Worm (Caenorhabditis elegans) whole organism, L2 larva: ENCODE measurements around the gene F09G2.1.

Experiments
- C34F6.9 ChIP-seq: fragments of 150-350 bp; optimal IDR thresholded peaks from 2 replicates; lab custom pipeline; 2014; ENCODE audit warnings: missing biosample characterization, missing genetic modification characterization
- F13H6.1 ChIP-seq: sonication (generic microtip); optimal IDR thresholded peaks from 2 replicates; lab custom pipeline; 2016; ENCODE audit warnings: missing genetic modification characterization, missing compliant biosample characterization
- R02D3.7 ChIP-seq: fragments of 150-350 bp; optimal IDR thresholded peaks from 2 replicates; lab custom pipeline; 2014; ENCODE audit warnings: missing biosample characterization, missing genetic modification characterization
- Y55F3AM.14 ChIP-seq: fragments of 200-800 bp; sonication (Bioruptor generic); optimal IDR thresholded peaks from 2 replicates; lab custom pipeline; 2018; ENCODE audit warnings: mild to moderate bottlenecking, missing genetic modification characterization, missing compliant biosample characterization
- ZK546.5 ChIP-seq: sonication (generic microtip); optimal IDR thresholded peaks from 2 replicates; lab custom pipeline; 2017; ENCODE audit warnings: missing biosample characterization, missing genetic modification characterization
- alr-1 ChIP-seq: fragments of 150-350 bp; optimal IDR thresholded peaks from 2 replicates; lab custom pipeline; 2014; ENCODE audit warnings: missing biosample characterization, missing genetic modification characterization
- aly-2 ChIP-seq: fragments of 150-350 bp; optimal IDR thresholded peaks from 2 replicates; lab custom pipeline; 2014; ENCODE audit warnings: missing biosample characterization, missing genetic modification characterization
- ama-1 ChIP-seq: fragments of 150-350 bp; optimal IDR thresholded peaks from 2 replicates; lab custom pipeline; 2018; ENCODE audit warnings: inconsistent platforms
- blmp-1 ChIP-seq: sonication (generic microtip); optimal IDR thresholded peaks from 2 replicates; lab custom pipeline; 2017; ENCODE audit warnings: missing genetic modification characterization, mild to moderate bottlenecking, missing compliant biosample characterization, antibody characterized with exemption, moderate library complexity; ENCODE audit not compliant: insufficient read depth
- ceh-16 ChIP-seq: fragments of 150-350 bp; optimal IDR thresholded peaks from 2 replicates; lab custom pipeline; 2014; ENCODE audit warnings: missing biosample characterization, missing genetic modification characterization
- ceh-82 ChIP-seq: fragments of 150-350 bp; optimal IDR thresholded peaks from 2 replicates; lab custom pipeline; 2014; ENCODE audit warnings: missing biosample characterization, missing genetic modification characterization
- crh-2 ChIP-seq: sonication (generic microtip); optimal IDR thresholded peaks from 2 replicates; lab custom pipeline; 2017; ENCODE audit warnings: missing biosample characterization, missing genetic modification characterization
- dmd-4 ChIP-seq: sonication (generic microtip); optimal IDR thresholded peaks from 2 replicates; lab custom pipeline; 2017; ENCODE audit warnings: missing biosample characterization, missing genetic modification characterization
- egl-27 ChIP-seq: sonication (generic microtip); optimal IDR thresholded peaks from 3 replicates; lab custom pipeline; 2017; ENCODE audit warnings: missing biosample characterization, missing genetic modification reagents, missing genetic modification characterization
- elt-1 ChIP-seq: fragments of 150-350 bp; optimal IDR thresholded peaks from 2 replicates; lab custom pipeline; 2014; ENCODE audit warnings: missing biosample characterization, missing genetic modification characterization
- elt-3 ChIP-seq: sonication (generic microtip); optimal IDR thresholded peaks from 2 replicates; lab custom pipeline; 2017; ENCODE audit warnings: missing biosample characterization, missing genetic modification characterization
- fos-1 ChIP-seq: fragments of 150-350 bp; optimal IDR thresholded peaks from 2 replicates; lab custom pipeline; 2014; ENCODE audit warnings: missing biosample characterization, missing genetic modification characterization
- gmeb-1 ChIP-seq: fragments of 150-350 bp; optimal IDR thresholded peaks from 2 replicates; lab custom pipeline; 2014; ENCODE audit warnings: missing biosample characterization, missing genetic modification characterization
- lin-11 ChIP-seq: fragments of 150-350 bp; sonication (generic microtip); optimal IDR thresholded peaks from 2 replicates; lab custom pipeline; 2014; ENCODE audit warnings: missing biosample characterization, missing genetic modification characterization, inconsistent platforms, mixed read lengths
- lin-13 ChIP-seq: fragments of 150-350 bp; optimal IDR thresholded peaks from 2 replicates; lab custom pipeline; 2014; ENCODE audit warnings: missing biosample characterization, missing genetic modification reagents, missing genetic modification characterization
- lsy-2 ChIP-seq, 2 experiments: fragments of 150-350 bp in 1 of 2; sonication (generic microtip) in 1 of 2; optimal IDR thresholded peaks; 2 replicates each; lab custom pipeline; 2014 to 2017; ENCODE audit warnings: missing biosample characterization in 2 of 2, missing genetic modification characterization in 2 of 2
- mab-5 ChIP-seq: fragments of 150-350 bp; optimal IDR thresholded peaks from 2 replicates; lab custom pipeline; 2014; ENCODE audit warnings: missing biosample characterization, missing genetic modification characterization
- mbf-1 ChIP-seq: sonication (generic microtip); optimal IDR thresholded peaks from 2 replicates; lab custom pipeline; 2017; ENCODE audit warnings: missing biosample characterization, missing genetic modification characterization
- mdl-1 ChIP-seq, 2 experiments: fragments of 150-350 bp in 1 of 2; sonication (generic microtip) in 1 of 2; optimal IDR thresholded peaks; 2 replicates each; lab custom pipeline; 2017; ENCODE audit warnings: missing biosample characterization in 2 of 2, missing genetic modification characterization in 2 of 2
- nhr-10 ChIP-seq: sonication (generic microtip); optimal IDR thresholded peaks from 2 replicates; lab custom pipeline; 2017; ENCODE audit warnings: missing biosample characterization, missing genetic modification characterization
- nhr-11 ChIP-seq: fragments of 150-350 bp; optimal IDR thresholded peaks from 2 replicates; lab custom pipeline; 2014; ENCODE audit warnings: missing biosample characterization, missing genetic modification characterization
- nhr-12 ChIP-seq: fragments of 150-350 bp; optimal IDR thresholded peaks from 2 replicates; lab custom pipeline; 2014; ENCODE audit warnings: missing biosample characterization, missing genetic modification characterization
- nhr-129 ChIP-seq: fragments of 150-350 bp; optimal IDR thresholded peaks from 2 replicates; lab custom pipeline; 2014; ENCODE audit warnings: missing biosample characterization, missing genetic modification characterization
- nhr-21 ChIP-seq: fragments of 150-350 bp; optimal IDR thresholded peaks from 2 replicates; lab custom pipeline; 2014; ENCODE audit warnings: missing biosample characterization, missing genetic modification characterization
- nhr-23 ChIP-seq: fragments of 150-350 bp; optimal IDR thresholded peaks from 2 replicates; lab custom pipeline; 2014; ENCODE audit warnings: missing biosample characterization, missing genetic modification reagents, missing genetic modification characterization
- nhr-237 ChIP-seq: fragments of 150-350 bp; optimal IDR thresholded peaks from 2 replicates; lab custom pipeline; 2014; ENCODE audit warnings: missing biosample characterization, missing genetic modification characterization
- nhr-25 ChIP-seq: fragments of 150-350 bp; sonication (generic microtip); optimal IDR thresholded peaks from 3 replicates; lab custom pipeline; 2014; ENCODE audit warnings: missing biosample characterization, missing genetic modification characterization
- nhr-6 ChIP-seq: fragments of 150-350 bp; optimal IDR thresholded peaks from 2 replicates; lab custom pipeline; 2014; ENCODE audit warnings: missing biosample characterization, missing genetic modification characterization
- nhr-77 ChIP-seq: fragments of 150-350 bp; optimal IDR thresholded peaks from 2 replicates; lab custom pipeline; 2014; ENCODE audit warnings: missing biosample characterization, missing genetic modification characterization
- peb-1 ChIP-seq: fragments of 150-350 bp; optimal IDR thresholded peaks from 2 replicates; lab custom pipeline; 2014; ENCODE audit warnings: missing biosample characterization, missing genetic modification characterization
- sem-4 ChIP-seq: fragments of 150-350 bp; optimal IDR thresholded peaks from 2 replicates; lab custom pipeline; 2014; ENCODE audit warnings: missing biosample characterization, missing genetic modification reagents, missing genetic modification characterization
- sma-3 ChIP-seq: sonication (generic microtip); optimal IDR thresholded peaks from 2 replicates; lab custom pipeline; 2016; ENCODE audit warnings: missing genetic modification reagents, missing genetic modification characterization, missing compliant biosample characterization
- sma-9 ChIP-seq, 2 experiments: fragments of 150-350 bp in 1 of 2; sonication (generic microtip) in 1 of 2; optimal IDR thresholded peaks; 2 replicates each; lab custom pipeline; 2014 to 2016; ENCODE audit warnings: missing genetic modification characterization in 2 of 2, mild to moderate bottlenecking in 1 of 2, missing biosample characterization in 1 of 2, missing compliant biosample characterization in 1 of 2, missing genetic modification reagents in 1 of 2, moderate library complexity in 1 of 2
- snpc-4 ChIP-seq: fragments of 150-350 bp; optimal IDR thresholded peaks from 2 replicates; lab custom pipeline; 2014; ENCODE audit warnings: missing biosample characterization, missing genetic modification characterization
- unc-39 ChIP-seq: fragments of 150-350 bp; optimal IDR thresholded peaks from 2 replicates; lab custom pipeline; 2014; ENCODE audit warnings: missing biosample characterization, missing genetic modification characterization
- unc-55 ChIP-seq: fragments of 150-350 bp; sonication (generic microtip); optimal IDR thresholded peaks from 3 replicates; lab custom pipeline; 2014; ENCODE audit warnings: missing biosample characterization, missing genetic modification reagents, missing genetic modification characterization
- unc-62 ChIP-seq: fragments of 150-350 bp; optimal IDR thresholded peaks from 2 replicates; lab custom pipeline; 2014; ENCODE audit warnings: missing biosample characterization, missing genetic modification reagents, missing genetic modification characterization
- zag-1 ChIP-seq: fragments of 150-350 bp; optimal IDR thresholded peaks from 2 replicates; lab custom pipeline; 2014; ENCODE audit warnings: missing biosample characterization, missing genetic modification characterization
- ztf-1 ChIP-seq: fragments of 200-800 bp; sonication (Bioruptor generic); conservative IDR thresholded peaks from 2 replicates; pipeline ENCODE4 v1.3.6; 2022; ENCODE audit warnings: missing genetic modification characterization, missing compliant biosample characterization
- ztf-11 ChIP-seq: sonication (generic microtip); optimal IDR thresholded peaks from 2 replicates; lab custom pipeline; 2017; ENCODE audit warnings: missing biosample characterization, missing genetic modification characterization
- ztf-4 ChIP-seq: fragments of 150-350 bp; optimal IDR thresholded peaks from 2 replicates; lab custom pipeline; 2014; ENCODE audit warnings: missing biosample characterization, missing genetic modification characterization

Gene F09G2.1

DNA sequence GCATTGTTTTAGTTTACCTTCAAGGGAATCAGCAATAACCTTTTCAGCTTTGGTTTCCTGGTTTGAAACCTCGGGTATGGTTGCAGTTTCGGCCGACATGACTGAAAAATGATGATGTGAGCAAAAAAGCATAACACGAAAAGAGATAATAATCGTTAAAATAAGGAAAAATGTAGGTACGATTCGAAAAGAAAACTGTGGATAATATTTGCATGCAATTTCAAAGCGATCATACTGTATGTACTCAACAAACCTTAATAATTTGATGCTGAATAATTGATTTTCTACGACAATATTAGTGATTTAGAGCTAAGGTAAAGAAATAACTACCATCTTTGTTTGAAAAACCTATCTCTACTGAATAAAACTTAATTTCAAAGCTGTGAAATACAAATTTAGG, 4.0 kb upstream of the F09G2.1 start, which contains the start of gene attf-2:
Gene attf-2 (minus strand): TSS at position 101 of the 400 bp plus-strand sequence.
- TF ChIP-seq sma-3 (GFP tag; lab: Kevin White, UChicago), result no peak
- TF ChIP-seq elt-3, result no peak
- no peak for TF ChIP-seq nhr-23 (tag; lab: Kevin White, UChicago)
- no peak for TF ChIP-seq nhr-237
- no peak for TF ChIP-seq snpc-4 (tag; lab: Kevin White, UChicago)
- no peak for TF ChIP-seq dmd-4 (tag; lab: Kevin White, UChicago)
- no peak for TF ChIP-seq unc-62 (GFP tag; lab: Kevin White, UChicago)

DNA sequence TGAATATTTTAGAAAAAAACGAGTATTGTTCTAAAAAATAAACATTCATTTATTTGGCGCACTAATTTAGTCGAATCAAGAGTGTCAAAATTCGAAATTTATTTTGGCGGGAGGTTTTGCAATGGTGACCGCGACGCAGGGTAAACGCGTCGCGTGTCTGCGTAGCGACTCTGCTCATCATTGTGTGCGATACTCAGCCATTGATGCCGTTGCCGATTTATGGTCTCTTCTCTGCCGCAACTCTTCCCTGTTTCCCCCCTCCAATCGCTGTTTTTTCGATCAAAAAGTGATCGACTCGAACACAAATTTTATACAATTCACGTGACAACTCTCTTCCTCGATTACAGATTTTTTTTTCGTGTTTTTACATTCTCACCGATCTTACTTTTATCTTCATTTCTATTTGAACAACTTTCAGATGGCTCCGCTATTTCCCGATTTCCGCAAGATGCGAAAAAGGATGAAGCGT, 3.5 kb upstream of the F09G2.1 start, which contains the start of gene F09G2.2:
Gene F09G2.2 (plus strand): TSS at position 419 of the 469 bp plus-strand sequence.
- TF ChIP-seq elt-3 (no peak), F13H6.1 (tag; lab: Kevin White, UChicago) (peak; percentile 89), nhr-129 (peak; percentile 90), blmp-1 (tag; lab: Kevin White, UChicago) (peak; percentile 76), nhr-25 (tag; lab: Kevin White, UChicago) (peak; percentile 90), nhr-6 (tag; lab: Kevin White, UChicago) (peak; percentile 80), sma-9 (GFP tag; optimal IDR thresholded peaks at IDR 0.05; lab: Kevin White, UChicago) (peak; percentile 93), sma-9 (tag; optimal IDR thresholded peaks at IDR 0.05; lab: Kevin White, UChicago) (no peak), ZK546.5 (tag; lab: Kevin White, UChicago) (peak; percentile 31), nhr-12 (tag; lab: Kevin White, UChicago) (no peak), sma-3 (GFP tag; lab: Kevin White, UChicago) (peak; percentile 93), Y55F3AM.14 (GFP tag; lab: Kevin White, UChicago) (peak; percentile 33), ztf-1 (no peak), zag-1 (tag; lab: Kevin White, UChicago) (peak; percentile 47), ztf-4 (tag; lab: Kevin White, UChicago) (peak; percentile 71), ama-1 (peak; percentile 64), fos-1 (tag; lab: Kevin White, UChicago) (peak; percentile 90), unc-55 (GFP tag; lab: Kevin White, UChicago) (peak; percentile 96), ceh-16 (tag; lab: Kevin White, UChicago) (peak; percentile 91), R02D3.7 (tag; lab: Kevin White, UChicago) (no peak), alr-1 (tag; lab: Kevin White, UChicago) (no peak), mdl-1 (tag; optimal IDR thresholded peaks at IDR 0.05; lab: Kevin White, UChicago) (peak in 1 of 2 experiments; percentile 48), lin-11 (peak; percentile 90), ztf-11 (tag; lab: Kevin White, UChicago) (no peak), mbf-1 (tag; lab: Kevin White, UChicago) (no peak), unc-39 (no peak), nhr-77 (tag; lab: Kevin White, UChicago) (peak; percentile 45), nhr-10 (tag; lab: Kevin White, UChicago) (no peak), nhr-11 (tag; lab: Kevin White, UChicago) (no peak), nhr-21 (tag; lab: Kevin White, UChicago) (peak; percentile 88), gmeb-1 (tag; lab: Kevin White, UChicago) (peak; percentile 90), ceh-82 (tag; lab: Kevin White, UChicago) (peak; percentile 47), snpc-4 (tag; lab: Kevin White, UChicago) (peak; percentile 71), lsy-2 (tag; optimal IDR thresholded peaks at IDR 0.05; lab: Kevin White, UChicago) (peak; percentile 73 to 92), lin-13 (GFP tag; lab: Kevin White, UChicago) (peak; percentile 94), mab-5 (tag; lab: Kevin White, UChicago) (peak; percentile 76), crh-2 (peak; percentile 95), egl-27 (tag; lab: Kevin White, UChicago) (peak; percentile 78), sem-4 (tag; lab: Kevin White, UChicago) (peak; percentile 84), aly-2 (tag; lab: Kevin White, UChicago) (no peak), C34F6.9 (tag; lab: Kevin White, UChicago) (peak; percentile 97), peb-1 (tag; lab: Kevin White, UChicago) (no peak), elt-1 (tag; lab: Kevin White, UChicago) (no peak)
